Worm (Caenorhabditis elegans) whole organism, L1 larva: ENCODE data around the gene F10E7.6.
A peak's percentile ranks its signal among the peaks of the same experiment; 100 is the strongest.

Experiments
- C04F5.9 ChIP-seq: sonication (generic microtip); optimal IDR thresholded peaks from 2 replicates; lab custom pipeline; 2016; ENCODE audit warnings: missing genetic modification characterization, missing compliant biosample characterization
- C16A3.4 ChIP-seq: fragments of 150-350 bp; optimal IDR thresholded peaks from 2 replicates; lab custom pipeline; 2014; ENCODE audit warnings: missing biosample characterization, missing genetic modification characterization
- C34B4.2 ChIP-seq: sonication (generic microtip); optimal IDR thresholded peaks from 2 replicates; lab custom pipeline; 2017; ENCODE audit warnings: mild to moderate bottlenecking, missing genetic modification characterization, missing compliant biosample characterization
- F16B12.6 ChIP-seq: fragments of 150-350 bp; optimal IDR thresholded peaks from 2 replicates; lab custom pipeline; 2014; ENCODE audit warnings: missing biosample characterization, missing genetic modification characterization
- alr-1 ChIP-seq: fragments of 200-800 bp; sonication (Bioruptor generic); optimal IDR thresholded peaks from 2 replicates; lab custom pipeline; 2018; ENCODE audit warnings: borderline replicate concordance, mild to moderate bottlenecking, missing genetic modification characterization, missing compliant biosample characterization
- blmp-1 ChIP-seq: fragments of 150-350 bp; optimal IDR thresholded peaks from 2 replicates; lab custom pipeline; 2014; ENCODE audit warnings: missing biosample characterization, missing genetic modification characterization
- ceh-8 ChIP-seq: fragments of 200-800 bp; sonication (Bioruptor generic); optimal IDR thresholded peaks from 2 replicates; lab custom pipeline; 2018; ENCODE audit warnings: mild to moderate bottlenecking, missing genetic modification characterization, moderate library complexity, missing compliant biosample characterization
- ceh-88 ChIP-seq: fragments of 200-800 bp; sonication (Bioruptor generic); IDR thresholded peaks from 2 replicates; pipeline ENCODE4 v1.3.6; 2022; ENCODE audit warnings: missing genetic modification characterization, missing compliant biosample characterization
- dpl-1 ChIP-seq, 3 experiments: fragments of 150-350 bp in 2 of 3; sonication (generic microtip) in 1 of 3; optimal IDR thresholded peaks; 2 replicates each; lab custom pipeline; 2014 to 2017; ENCODE audit warnings: missing biosample characterization in 3 of 3, missing genetic modification characterization in 3 of 3, missing genetic modification reagents in 3 of 3
- dsc-1 ChIP-seq: sonication (generic microtip); optimal IDR thresholded peaks from 2 replicates; lab custom pipeline; 2016; ENCODE audit warnings: mild to moderate bottlenecking, missing genetic modification characterization, missing compliant biosample characterization
- efl-3 ChIP-seq: fragments of 200-800 bp; sonication (Bioruptor generic); optimal IDR thresholded peaks from 2 replicates; lab custom pipeline; 2018; ENCODE audit warnings: mild to moderate bottlenecking, missing genetic modification characterization, missing compliant biosample characterization
- egl-27 ChIP-seq, 2 experiments: fragments of 150-350 bp in 1 of 2; sonication (generic microtip); optimal IDR thresholded peaks; 3 replicates each; lab custom pipeline; 2017 to 2018; ENCODE audit warnings: missing biosample characterization in 2 of 2, missing genetic modification characterization in 2 of 2, missing genetic modification reagents in 2 of 2
- elt-2 ChIP-seq: sonication (generic microtip); optimal IDR thresholded peaks from 2 replicates; lab custom pipeline; 2016; ENCODE audit warnings: missing genetic modification characterization, mild to moderate bottlenecking, inconsistent platforms, missing compliant biosample characterization, missing genetic modification reagents
- elt-3 ChIP-seq, 6 experiments: fragments of 150-350 bp in 1 of 6; sonication (generic microtip); optimal IDR thresholded peaks; 2 replicates each; lab custom pipeline; 2017 to 2018; ENCODE audit warnings: missing biosample characterization in 6 of 6, missing genetic modification characterization in 6 of 6, inconsistent platforms in 1 of 6
- ets-5 ChIP-seq: fragments of 200-800 bp; sonication (Bioruptor generic); IDR thresholded peaks from 2 replicates; pipeline ENCODE4 v1.3.6; 2022; ENCODE audit warnings: missing genetic modification characterization, missing compliant biosample characterization
- fkh-4 ChIP-seq: sonication (generic microtip); optimal IDR thresholded peaks from 2 replicates; lab custom pipeline; 2016; ENCODE audit warnings: missing compliant biosample characterization, missing genetic modification characterization, borderline replicate concordance
- fkh-8 ChIP-seq: sonication (generic microtip); optimal IDR thresholded peaks from 2 replicates; lab custom pipeline; 2016; ENCODE audit warnings: mild to moderate bottlenecking, missing genetic modification characterization, missing compliant biosample characterization
- hlh-17 ChIP-seq: fragments of 200-800 bp; sonication (Bioruptor generic); optimal IDR thresholded peaks from 2 replicates; lab custom pipeline; 2018; ENCODE audit warnings: missing genetic modification characterization, mild to moderate bottlenecking, missing compliant biosample characterization, moderate library complexity, borderline replicate concordance
- hlh-4 ChIP-seq: sonication (generic microtip); optimal IDR thresholded peaks from 2 replicates; lab custom pipeline; 2016; ENCODE audit warnings: mild to moderate bottlenecking, missing genetic modification characterization, missing compliant biosample characterization
- hpl-2 ChIP-seq: fragments of 150-350 bp; optimal IDR thresholded peaks from 2 replicates; lab custom pipeline; 2014; ENCODE audit warnings: missing biosample characterization, missing genetic modification reagents, missing genetic modification characterization
- lin-14 ChIP-seq: fragments of 200-800 bp; sonication (Bioruptor generic); optimal IDR thresholded peaks from 2 replicates; lab custom pipeline; 2018; ENCODE audit warnings: mild to moderate bottlenecking, missing genetic modification characterization, moderate library complexity, missing compliant biosample characterization
- lir-3 ChIP-seq: sonication (generic microtip); optimal IDR thresholded peaks from 2 replicates; lab custom pipeline; 2016; ENCODE audit warnings: mild to moderate bottlenecking, missing genetic modification characterization, moderate library complexity, missing compliant biosample characterization; ENCODE audit not compliant: poor library complexity
- nhr-19 ChIP-seq: fragments of 200-800 bp; sonication (Bioruptor generic); conservative IDR thresholded peaks from 2 replicates; pipeline ENCODE4 v1.3.6; 2022; ENCODE audit warnings: missing genetic modification characterization, missing compliant biosample characterization
- nhr-20 ChIP-seq: sonication (generic microtip); optimal IDR thresholded peaks from 2 replicates; lab custom pipeline; 2016; ENCODE audit warnings: mild to moderate bottlenecking, missing genetic modification characterization, missing compliant biosample characterization
- nhr-237 ChIP-seq: fragments of 150-350 bp; optimal IDR thresholded peaks from 2 replicates; lab custom pipeline; 2014; ENCODE audit warnings: missing biosample characterization, missing genetic modification characterization
- nhr-28 ChIP-seq: fragments of 150-350 bp; optimal IDR thresholded peaks from 2 replicates; lab custom pipeline; 2014; ENCODE audit warnings: missing biosample characterization, missing genetic modification characterization
- nhr-47 ChIP-seq: sonication (generic microtip); optimal IDR thresholded peaks from 2 replicates; lab custom pipeline; 2016; ENCODE audit warnings: mild to moderate bottlenecking, missing genetic modification characterization, moderate library complexity, missing compliant biosample characterization
- nhr-71 ChIP-seq: sonication (generic microtip); optimal IDR thresholded peaks from 2 replicates; lab custom pipeline; 2016; ENCODE audit warnings: mild to moderate bottlenecking, missing genetic modification characterization, moderate library complexity, missing compliant biosample characterization
- nhr-85 ChIP-seq: sonication (generic microtip); peaks from one replicate; lab custom pipeline; 2016; ENCODE audit warnings: missing genetic modification characterization, inconsistent platforms, missing compliant biosample characterization
- pag-3 ChIP-seq: sonication (generic microtip); optimal IDR thresholded peaks from 2 replicates; lab custom pipeline; 2017; ENCODE audit warnings: missing genetic modification characterization, mild to moderate bottlenecking, missing compliant biosample characterization, antibody characterized with exemption, borderline replicate concordance; ENCODE audit not compliant: insufficient read depth
- pax-3 ChIP-seq: fragments of 200-800 bp; sonication (Bioruptor generic); optimal IDR thresholded peaks from 2 replicates; lab custom pipeline; 2018; ENCODE audit warnings: mild to moderate bottlenecking, missing genetic modification characterization, moderate library complexity, missing compliant biosample characterization
- pqm-1 ChIP-seq: sonication (generic microtip); optimal IDR thresholded peaks from 3 replicates; lab custom pipeline; 2017; ENCODE audit warnings: missing biosample characterization, missing genetic modification characterization
- rnt-1 ChIP-seq: sonication (generic microtip); optimal IDR thresholded peaks from 2 replicates; lab custom pipeline; 2016; ENCODE audit warnings: mild to moderate bottlenecking, missing genetic modification characterization, moderate library complexity, missing compliant biosample characterization
- skn-1 ChIP-seq: fragments of 150-350 bp; optimal IDR thresholded peaks from 2 replicates; lab custom pipeline; 2014; ENCODE audit warnings: missing biosample characterization, missing genetic modification characterization
- snpc-4 ChIP-seq: fragments of 150-350 bp; optimal IDR thresholded peaks from 2 replicates; lab custom pipeline; 2014; ENCODE audit warnings: missing biosample characterization, missing genetic modification characterization
- sup-37 ChIP-seq: fragments of 200-800 bp; sonication (Bioruptor generic); optimal IDR thresholded peaks from 2 replicates; lab custom pipeline; 2018; ENCODE audit warnings: mild to moderate bottlenecking, missing genetic modification characterization, missing compliant biosample characterization
- tbx-2 ChIP-seq: sonication (generic microtip); optimal IDR thresholded peaks from 2 replicates; lab custom pipeline; 2016; ENCODE audit warnings: missing genetic modification characterization, missing compliant biosample characterization
- unc-130 ChIP-seq: fragments of 150-350 bp; optimal IDR thresholded peaks from 2 replicates; lab custom pipeline; 2017; ENCODE audit warnings: missing biosample characterization, missing genetic modification characterization, inconsistent platforms
- unc-86 ChIP-seq: sonication (generic microtip); optimal IDR thresholded peaks from 2 replicates; lab custom pipeline; 2016; ENCODE audit warnings: missing genetic modification characterization, missing compliant biosample characterization
- zip-4 ChIP-seq: fragments of 200-800 bp; sonication (Bioruptor generic); optimal IDR thresholded peaks from 2 replicates; lab custom pipeline; 2018; ENCODE audit warnings: mild to moderate bottlenecking, missing genetic modification characterization, moderate library complexity, missing compliant biosample characterization

F10E7.6 gene

DNA sequence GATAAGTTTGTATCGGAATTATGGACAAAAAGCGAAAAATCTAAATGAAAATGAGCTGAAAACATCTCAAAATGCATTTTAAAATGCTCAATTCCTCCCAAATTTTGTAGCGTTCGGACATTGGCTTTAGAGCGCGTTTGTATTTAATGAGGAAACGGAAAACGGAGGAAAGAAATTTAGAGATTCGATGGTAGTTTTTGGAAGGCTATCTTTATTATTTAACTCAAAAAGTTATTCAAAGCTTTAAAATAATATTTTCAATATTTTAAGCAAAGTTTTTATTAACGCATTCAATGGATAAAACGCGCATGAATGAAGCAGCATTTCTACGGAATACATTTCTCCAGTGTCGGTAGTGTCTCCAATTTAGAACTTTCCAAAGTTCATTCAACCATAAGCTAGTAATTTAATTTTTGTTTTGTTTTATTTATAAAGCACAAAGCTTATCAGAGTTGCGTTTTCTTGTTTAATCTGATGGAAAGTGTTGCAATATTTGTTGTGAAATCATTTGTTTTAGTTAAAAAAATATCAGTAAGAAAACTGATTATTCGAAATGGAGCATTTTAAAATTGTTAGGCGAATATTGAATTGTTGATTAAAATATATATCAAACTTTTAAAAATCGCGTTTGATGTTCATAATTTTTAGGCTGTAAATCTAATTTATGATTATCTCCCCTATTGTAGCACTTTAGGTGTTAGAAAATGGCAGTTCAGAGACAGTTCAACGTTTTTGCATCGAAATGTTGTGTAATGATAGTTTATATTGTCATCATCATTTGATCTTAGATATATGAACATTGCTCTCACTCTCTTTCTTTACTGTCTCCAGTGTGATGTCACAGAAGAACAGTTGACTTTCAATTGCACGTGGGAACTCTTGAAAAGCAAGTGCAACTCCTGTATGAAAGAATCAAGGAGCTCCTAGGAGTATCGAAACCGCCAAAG, 40.0 kb upstream of the F10E7.6 start (continued):
- TF ChIP-seq alr-1 (tag; lab: Kevin White, UChicago) (no peak), fkh-8 (tag; lab: Kevin White, UChicago) (peak; percentile 89), egl-27 (tag; optimal IDR thresholded peaks at IDR 0.05; lab: Kevin White, UChicago) (no peak), hlh-4 (tag; lab: Kevin White, UChicago) (peak; percentile 21), snpc-4 (tag; lab: Kevin White, UChicago) (peak; percentile 66), pqm-1 (no peak), C16A3.4 (tag; lab: Kevin White, UChicago) (peak; percentile 86), nhr-28 (no peak), zip-4 (GFP tag; lab: Kevin White, UChicago) (no peak), elt-2 (tag; lab: Kevin White, UChicago) (peak; percentile 35), ceh-88 (peak; percentile 73), nhr-71 (tag; lab: Kevin White, UChicago) (peak; percentile 84), efl-3 (GFP tag; lab: Kevin White, UChicago) (no peak), skn-1 (tag; lab: Kevin White, UChicago) (peak; percentile 77), tbx-2 (tag; lab: Kevin White, UChicago) (peak; percentile 74), nhr-19 (peak; percentile 56), nhr-47 (peak; percentile 84), elt-3 (tag; optimal IDR thresholded peaks at IDR 0.05; lab: Kevin White, UChicago) (peak in 3 of 6 experiments; percentile 24 to 70 (median 42)), dpl-1 (GFP tag; optimal IDR thresholded peaks at IDR 0.05; lab: Kevin White, UChicago) (peak; percentile 55 to 71 (median 61)), hpl-2 (no peak), F16B12.6 (tag; lab: Kevin White, UChicago) (peak; percentile 31), C04F5.9 (tag; lab: Kevin White, UChicago) (peak; percentile 67), sup-37 (no peak), unc-130 (tag; lab: Kevin White, UChicago) (peak; percentile 37), rnt-1 (tag; lab: Kevin White, UChicago) (peak; percentile 68), ceh-8 (peak; percentile 17)
- TF ChIP-seq, all 84 proteins: peak for 53

DNA sequence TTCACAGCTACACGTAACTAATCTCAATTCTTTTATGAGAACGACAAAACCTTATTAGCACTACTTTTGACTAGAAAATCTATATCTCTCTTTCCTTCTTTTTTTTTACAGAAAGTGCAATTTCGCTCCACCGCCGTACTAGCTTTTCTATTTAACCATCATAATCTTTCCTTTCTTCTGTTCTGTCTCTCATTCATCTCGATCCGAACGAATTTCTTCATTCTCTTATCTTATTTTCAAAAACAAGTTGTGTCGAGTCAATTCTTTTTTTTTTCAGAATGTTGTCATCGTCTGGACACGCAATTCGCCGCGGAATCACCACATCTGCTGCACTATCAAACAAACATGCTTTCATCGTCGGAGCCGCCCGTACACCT, 39.4 kb upstream of the F10E7.6 start, which contains the start of gene kat-1:
Gene kat-1, plus strand, starts transcription at position 278 of the 377 bp plus-strand sequence.
- TF ChIP-seq dsc-1 (tag; lab: Kevin White, UChicago) (no peak), C34B4.2 (tag; lab: Kevin White, UChicago) (no peak), fkh-4 (tag; lab: Kevin White, UChicago) (no peak), ceh-88 (no peak), lin-14 (GFP tag; lab: Kevin White, UChicago) (no peak), blmp-1 (tag; lab: Kevin White, UChicago) (no peak), unc-86 (tag; lab: Kevin White, UChicago) (no peak), nhr-237 (tag; lab: Kevin White, UChicago) (no peak), lir-3 (tag; lab: Kevin White, UChicago) (no peak), hlh-17 (GFP tag; lab: Kevin White, UChicago) (no peak), pax-3 (no peak), sup-37 (no peak), nhr-19 (no peak), nhr-20 (no peak), F16B12.6 (tag; lab: Kevin White, UChicago) (no peak), pag-3 (tag; lab: Kevin White, UChicago) (no peak), nhr-85 (no peak), ets-5 (GFP tag; lab: Robert Waterston, UW) (no peak)
